Fruit fly (Drosophila melanogaster): ENCODE measurements around the gene CG13999.

CG13999 gene

DNA sequence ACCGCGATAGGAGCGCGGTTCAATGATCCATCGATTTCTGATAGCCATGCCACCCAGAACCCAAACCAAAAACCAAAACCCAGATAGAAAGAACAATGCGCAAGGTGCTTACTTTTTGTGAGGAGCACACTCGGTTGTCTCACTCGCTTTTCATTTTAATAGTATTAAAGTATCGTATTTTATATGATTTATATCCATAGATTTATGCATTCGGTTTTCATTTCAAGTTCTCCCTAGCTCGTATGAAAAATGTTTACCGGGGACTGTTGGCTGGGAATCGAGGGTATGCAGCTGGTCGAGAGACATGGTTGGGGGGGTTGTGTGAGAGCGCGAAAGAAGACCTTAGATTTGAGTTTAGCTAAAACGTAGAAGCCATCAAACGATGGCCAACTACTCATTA is 15.7 kb upstream of the CG13999 start (continued):
- TF ChIP-seq CG18262 (tag; optimal IDR thresholded peaks at IDR 0.05), result peak; percentile 5
- TF ChIP-seq dimm (GFP tag; IDR thresholded peaks at IDR 0.05), result no peak
- no peak for TF ChIP-seq CG10267 (tag; optimal IDR thresholded peaks at IDR 0.05)
- 0 out of 3 replicates have a peak, but pooled peaks have one; percentile 17 for TF ChIP-seq Aef1 (GFP tag; IDR thresholded peaks at IDR 0.05)
- no peak for TF ChIP-seq insv (GFP tag; optimal IDR thresholded peaks at IDR 0.05)
- TF ChIP-seq HHEX (GFP tag; optimal IDR thresholded peaks at IDR 0.05), result no peak
- no peak for TF ChIP-seq CG6254 (GFP tag; optimal IDR thresholded peaks at IDR 0.05)
- TF ChIP-seq CG11723 (GFP tag; optimal IDR thresholded peaks at IDR 0.05), result no peak
- TF ChIP-seq CG17802 (tag; optimal IDR thresholded peaks at IDR 0.05), result no peak
- no peak for TF ChIP-seq CG34422 (GFP tag; IDR thresholded peaks at IDR 0.05)
- TF ChIP-seq Nf-YC (tag; optimal IDR thresholded peaks at IDR 0.05), result no peak
- TF ChIP-seq Neu2 (GFP tag; optimal IDR thresholded peaks at IDR 0.05; ENCODE audit: borderline replicate concordance), result no peak
- TF ChIP-seq ara (GFP tag; IDR thresholded peaks at IDR 0.05), result no peak; the same call in 1 of the 2 replicates
- no peak for TF ChIP-seq Awh (GFP tag; IDR thresholded peaks at IDR 0.05)
- no peak for TF ChIP-seq ham (GFP tag; IDR thresholded peaks at IDR 0.05)
- TF ChIP-seq HmgD (GFP tag; optimal IDR thresholded peaks at IDR 0.05), result no peak
- TF ChIP-seq Gsc (GFP tag; IDR thresholded peaks at IDR 0.05), result no peak
- no peak for TF ChIP-seq sd (tag; optimal IDR thresholded peaks at IDR 0.05)
- no peak for TF ChIP-seq Kr (GFP tag; optimal IDR thresholded peaks at IDR 0.05)
- TF ChIP-seq dan (GFP tag; IDR thresholded peaks at IDR 0.05), result no peak
- TF ChIP-seq CG13123 (GFP tag; optimal IDR thresholded peaks at IDR 0.05), result no peak
- peak; percentile 13 for TF ChIP-seq oc (tag; optimal IDR thresholded peaks at IDR 0.05)
- TF ChIP-seq cwo (GFP tag; optimal IDR thresholded peaks at IDR 0.05), result no peak
- no peak for TF ChIP-seq cg (GFP tag; optimal IDR thresholded peaks at IDR 0.05)
- TF ChIP-seq Doc2 (GFP tag; IDR thresholded peaks at IDR 0.05), result no peak; the same call in 1 of the 2 replicates
- peak; percentile 56; the same call in 2 of the 3 replicates for TF ChIP-seq Dbx (GFP tag; IDR thresholded peaks at IDR 0.05)
- peak; percentile 9 for TF ChIP-seq CG1233 (GFP tag; optimal IDR thresholded peaks at IDR 0.05)
- TF ChIP-seq MBD-R2 (GFP tag; IDR thresholded peaks at IDR 0.05), result no peak
- TF ChIP-seq CG4617 (GFP tag; optimal IDR thresholded peaks at IDR 0.05; ENCODE audit: borderline replicate concordance), result no peak
- peak; percentile 17 for TF ChIP-seq HmgZ (tag; optimal IDR thresholded peaks at IDR 0.05)
- TF ChIP-seq repo (GFP tag; optimal IDR thresholded peaks at IDR 0.05), result no peak
- TF ChIP-seq MESR4 (GFP tag; optimal IDR thresholded peaks at IDR 0.05), result no peak
- peak; percentile 5 for TF ChIP-seq chn (GFP tag; optimal IDR thresholded peaks at IDR 0.05)
- no peak for TF ChIP-seq jigr1 (GFP tag; IDR thresholded peaks at IDR 0.05)
- TF ChIP-seq CG3726 (GFP tag; IDR thresholded peaks at IDR 0.05), result no peak
- peak; percentile 17 for TF ChIP-seq sug (tag; optimal IDR thresholded peaks at IDR 0.05)
- TF ChIP-seq Doc3 (GFP tag; IDR thresholded peaks at IDR 0.05; ENCODE audit: partially characterized antibody), result no peak
- peak; percentile 16 for TF ChIP-seq az2 (GFP tag; optimal IDR thresholded peaks at IDR 0.05)
- no peak for TF ChIP-seq CG30431 (GFP tag; optimal IDR thresholded peaks at IDR 0.05)
- TF ChIP-seq hb (GFP tag; IDR thresholded peaks at IDR 0.05; ENCODE audit: partially characterized antibody), result no peak
- TF ChIP-seq CG3281 (GFP tag; optimal IDR thresholded peaks at IDR 0.05), result peak; percentile 4
- 0 out of 3 replicates have a peak, but pooled peaks have one; percentile 12 for TF ChIP-seq gce (GFP tag; IDR thresholded peaks at IDR 0.05)
- peak; percentile 70 for TF ChIP-seq zfh1 (GFP tag; IDR thresholded peaks at IDR 0.05)
- TF ChIP-seq Atf3 (GFP tag; optimal IDR thresholded peaks at IDR 0.05), result no peak
- TF ChIP-seq CG10209 (GFP tag; optimal IDR thresholded peaks at IDR 0.05), result peak; percentile 51
- TF ChIP-seq CrebB (tag; optimal IDR thresholded peaks at IDR 0.05), result no peak
- no peak for TF ChIP-seq CG12219 (GFP tag; optimal IDR thresholded peaks at IDR 0.05)
- TF ChIP-seq tx (GFP tag; optimal IDR thresholded peaks at IDR 0.05), result no peak
- TF ChIP-seq CG10147 (GFP tag; optimal IDR thresholded peaks at IDR 0.05), result no peak
- TF ChIP-seq nerfin-1 (tag; optimal IDR thresholded peaks at IDR 0.05), result no peak
- no peak for TF ChIP-seq Sin3A (optimal IDR thresholded peaks at IDR 0.05)
- TF ChIP-seq CG11085 (GFP tag; IDR thresholded peaks at IDR 0.05), result peak; percentile 28; the same call in 1 of the 2 replicates
